Fruit fly (Drosophila melanogaster): Measurements from ENCODE around the gene CG4382.

dm6 chr2L:9569131-9569530 lies 31.5 kb downstream of the CG4382 start:
- TF ChIP-seq CTCF (optimal IDR thresholded peaks at IDR 0.05) (no peak), CG8478 (optimal IDR thresholded peaks at IDR 0.05) (no peak)

Measured in S2 (cell line).